Fruit fly (Drosophila melanogaster) whole organism, embryonic: Measurements from ENCODE around the gene SREBP.

Experiments used
- CG8089 ChIP-seq: fragments of 200-800 bp; sonication (Bioruptor generic); optimal IDR thresholded peaks from 3 replicates; lab custom pipeline; 2016; ENCODE audit warnings: missing biosample characterization, missing genetic modification characterization
- CG9817 ChIP-seq: fragments of 200-800 bp; sonication (Bioruptor generic); optimal IDR thresholded peaks from 2 replicates; lab custom pipeline; 2018; ENCODE audit warnings: missing biosample characterization, mild to moderate bottlenecking, missing genetic modification characterization, moderate library complexity
- Hr39 ChIP-seq: fragments of >200 bp; optimal IDR thresholded peaks from 2 replicates; lab custom pipeline; 2017
- Lim3 ChIP-seq: fragments of 200-800 bp; sonication (Bioruptor generic); IDR thresholded peaks from 2 replicates; pipeline ENCODE4 v1.3.6; 2022; ENCODE audit warnings: missing biosample characterization, missing genetic modification characterization
- psq ChIP-seq: fragments of 200-800 bp; sonication (Bioruptor generic); optimal IDR thresholded peaks from 2 replicates; lab custom pipeline; 2017; ENCODE audit warnings: missing biosample characterization, missing genetic modification characterization
- zf30C ChIP-seq: fragments of 200-800 bp; sonication (Bioruptor generic); optimal IDR thresholded peaks from 3 replicates; lab custom pipeline; 2018; ENCODE audit warnings: missing biosample characterization, mild to moderate bottlenecking, missing genetic modification characterization

dm6 chr3L:19794203-19794802 lies 568 bp downstream of the SREBP start:
- TF ChIP-seq CG8089 (peak; percentile 63), CG9817 (tag; lab: Kevin White, UChicago) (peak; percentile 75), psq (GFP tag; lab: Kevin White, UChicago) (peak; percentile 13), zf30C (GFP tag; lab: Kevin White, UChicago) (no peak), Lim3 (no peak), Hr39 (lab: Kevin White, UChicago) (no peak)
